Worm (Caenorhabditis elegans) whole organism, young adult: Measurements from ENCODE around the gene C48B4.9.

Source experiments
- athp-1 ChIP-seq: sonication (generic microtip); optimal IDR thresholded peaks from 2 replicates; lab custom pipeline; 2017; ENCODE audit warnings: mild to moderate bottlenecking, missing genetic modification characterization, missing compliant biosample characterization
- ccch-3 ChIP-seq: fragments of 200-800 bp; sonication (Bioruptor generic); optimal IDR thresholded peaks from 2 replicates; lab custom pipeline; 2018; ENCODE audit warnings: mild to moderate bottlenecking, missing genetic modification characterization, missing compliant biosample characterization
- dpl-1 ChIP-seq: fragments of 150-350 bp; optimal IDR thresholded peaks from 2 replicates; lab custom pipeline; 2014; ENCODE audit warnings: missing biosample characterization, missing genetic modification reagents, missing genetic modification characterization
- efl-1 ChIP-seq: fragments of 150-350 bp; optimal IDR thresholded peaks from 2 replicates; lab custom pipeline; 2014; ENCODE audit warnings: missing biosample characterization, missing genetic modification reagents, missing genetic modification characterization

ce11 chrIII:9546016-9546659, 17.0 kb downstream of the C48B4.9 start, which contains the start of gene unc-16:
- TF ChIP-seq athp-1 (tag; lab: Kevin White, UChicago) (peak; percentile 62), dpl-1 (GFP tag; lab: Kevin White, UChicago) (peak; percentile 34), ccch-3 (GFP tag; lab: Kevin White, UChicago) (no peak), efl-1 (GFP tag; lab: Kevin White, UChicago) (peak; percentile 19)
